Fruit fly (Drosophila melanogaster) whole organism, prepupa: Measurements from ENCODE around the gene CG11437.
A peak's percentile ranks its signal among the peaks of the same experiment; 100 is the strongest.

Experiments
- CG6163 ChIP-seq: fragments of 200-800 bp; sonication (Bioruptor generic); IDR thresholded peaks from 3 replicates; pipeline ENCODE4 v1.3.6; 2022; ENCODE audit warnings: missing biosample characterization, missing genetic modification characterization
- vri ChIP-seq: fragments of 200-800 bp; sonication (Bioruptor generic); optimal IDR thresholded peaks from 3 replicates; lab custom pipeline; 2016; ENCODE audit warnings: missing biosample characterization, mild to moderate bottlenecking, missing genetic modification characterization

DNA sequence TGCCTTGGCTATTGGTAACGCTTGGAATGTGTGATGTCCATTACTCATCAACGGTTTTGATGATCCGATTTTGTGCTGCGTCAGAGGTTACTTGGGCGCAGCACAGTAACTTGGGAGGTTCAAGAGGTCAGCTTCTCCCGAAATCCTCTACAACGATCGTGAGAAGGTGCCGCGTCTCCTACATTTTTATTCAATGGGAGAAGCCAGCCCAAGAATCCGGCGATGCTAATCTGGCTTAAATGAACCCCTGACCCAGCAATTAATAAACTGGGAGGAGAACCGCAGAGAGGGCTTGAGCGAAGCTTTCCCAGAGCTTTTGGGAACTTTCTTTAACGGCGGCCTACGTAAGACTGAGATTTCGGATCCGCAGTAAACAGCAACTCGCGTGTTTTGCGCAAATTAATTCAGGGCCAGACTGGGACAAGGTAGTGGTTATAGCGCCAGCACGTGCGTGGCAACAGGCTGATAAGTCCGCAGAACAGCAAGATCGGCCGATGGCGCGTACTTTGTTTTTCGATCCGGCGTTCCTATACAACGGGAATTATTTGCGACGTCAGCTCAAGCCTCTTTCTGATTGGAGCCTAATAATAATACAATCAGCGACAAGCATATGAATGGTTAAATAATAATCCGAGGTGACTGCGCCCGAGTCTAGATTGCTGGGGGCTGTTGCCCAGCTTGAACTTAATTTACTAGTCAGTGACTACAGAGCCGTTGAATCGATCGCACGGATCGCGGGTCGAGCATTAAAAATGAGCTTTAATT lies 5.6 kb downstream of the CG11437 start, which contains the start of gene CG11425:
- TF ChIP-seq vri (GFP tag; lab: Kevin White, UChicago) (peak; percentile 29), CG6163 (no peak)
